Worm (Caenorhabditis elegans) whole organism, late embryonic: Measurements from ENCODE around the gene C07B5.4.

Experiments used
- C38D4.7 ChIP-seq: fragments of 200-800 bp; sonication (Bioruptor generic); optimal IDR thresholded peaks from 2 replicates; lab custom pipeline; 2018; ENCODE audit warnings: mild to moderate bottlenecking, missing genetic modification characterization, moderate library complexity, missing compliant biosample characterization
- F13H6.1 ChIP-seq: sonication (generic microtip); optimal IDR thresholded peaks from 2 replicates; lab custom pipeline; 2016; ENCODE audit warnings: missing genetic modification characterization, missing compliant biosample characterization
- K09A11.1 ChIP-seq: sonication (generic microtip); optimal IDR thresholded peaks from 2 replicates; lab custom pipeline; 2017; ENCODE audit warnings: antibody characterized with exemption, mild to moderate bottlenecking, missing genetic modification characterization, missing compliant biosample characterization; ENCODE audit not compliant: insufficient read depth
- Y22D7AL.16 ChIP-seq: sonication (generic microtip); optimal IDR thresholded peaks from 2 replicates; lab custom pipeline; 2016; ENCODE audit warnings: missing genetic modification characterization, missing compliant biosample characterization
- ahr-1 ChIP-seq: sonication (generic microtip); optimal IDR thresholded peaks from 2 replicates; lab custom pipeline; 2016; ENCODE audit warnings: missing genetic modification characterization, missing compliant biosample characterization
- ama-1 ChIP-seq: fragments of 150-350 bp; optimal IDR thresholded peaks from 2 replicates; lab custom pipeline; 2014
- ceh-14 ChIP-seq: sonication (generic microtip); optimal IDR thresholded peaks from 2 replicates; lab custom pipeline; 2016; ENCODE audit warnings: missing genotype, missing genetic modification characterization, missing compliant biosample characterization
- ceh-18 ChIP-seq: sonication (generic microtip); optimal IDR thresholded peaks from 2 replicates; lab custom pipeline; 2016; ENCODE audit warnings: missing genetic modification characterization, missing compliant biosample characterization
- ceh-2 ChIP-seq: sonication (generic microtip); optimal IDR thresholded peaks from 2 replicates; lab custom pipeline; 2016; ENCODE audit warnings: missing genotype, missing genetic modification characterization, missing compliant biosample characterization
- ceh-22 ChIP-seq: sonication (generic microtip); optimal IDR thresholded peaks from 2 replicates; lab custom pipeline; 2017; ENCODE audit warnings: missing biosample characterization, missing genetic modification characterization
- ceh-24 ChIP-seq: sonication (generic microtip); optimal IDR thresholded peaks from 2 replicates; lab custom pipeline; 2016; ENCODE audit warnings: mild to moderate bottlenecking, missing genetic modification characterization, missing compliant biosample characterization
- ceh-30 ChIP-seq: fragments of 150-350 bp; optimal IDR thresholded peaks from 2 replicates; lab custom pipeline; 2014; ENCODE audit warnings: missing biosample characterization, missing genetic modification characterization
- ceh-31 ChIP-seq: sonication (generic microtip); optimal IDR thresholded peaks from 2 replicates; lab custom pipeline; 2016; ENCODE audit warnings: missing genetic modification characterization, missing compliant biosample characterization
- ceh-9 ChIP-seq: sonication (generic microtip); optimal IDR thresholded peaks from 2 replicates; lab custom pipeline; 2016; ENCODE audit warnings: mild to moderate bottlenecking, missing genetic modification characterization, inconsistent platforms, missing compliant biosample characterization
- che-1 ChIP-seq: sonication (generic microtip); optimal IDR thresholded peaks from 2 replicates; lab custom pipeline; 2016; ENCODE audit warnings: mild to moderate bottlenecking, missing genetic modification characterization, missing compliant biosample characterization
- dmd-4 ChIP-seq: sonication (generic microtip); optimal IDR thresholded peaks from 2 replicates; lab custom pipeline; 2016; ENCODE audit warnings: borderline replicate concordance, missing genetic modification characterization, missing compliant biosample characterization
- elt-4 ChIP-seq: sonication (generic microtip); optimal IDR thresholded peaks from 2 replicates; lab custom pipeline; 2016; ENCODE audit warnings: missing genetic modification characterization, missing compliant biosample characterization
- ets-4 ChIP-seq: sonication (generic microtip); optimal IDR thresholded peaks from 2 replicates; lab custom pipeline; 2016; ENCODE audit warnings: missing genetic modification characterization, missing compliant biosample characterization
- fax-1 ChIP-seq: sonication (generic microtip); optimal IDR thresholded peaks from 2 replicates; lab custom pipeline; 2016; ENCODE audit warnings: missing genotype, missing genetic modification characterization, missing compliant biosample characterization
- hlh-30 ChIP-seq: sonication (generic microtip); optimal IDR thresholded peaks from 2 replicates; lab custom pipeline; 2017; ENCODE audit warnings: antibody characterized with exemption, missing genetic modification characterization, missing compliant biosample characterization; ENCODE audit not compliant: insufficient read depth
- hlh-6 ChIP-seq: sonication (generic microtip); optimal IDR thresholded peaks from 2 replicates; lab custom pipeline; 2016; ENCODE audit warnings: missing genotype, missing genetic modification characterization, missing compliant biosample characterization
- lin-11 ChIP-seq: fragments of 200-800 bp; sonication (Bioruptor generic); optimal IDR thresholded peaks from 2 replicates; lab custom pipeline; 2018; ENCODE audit warnings: mild to moderate bottlenecking, missing genetic modification characterization, missing compliant biosample characterization
- madf-2 ChIP-seq: sonication (generic microtip); optimal IDR thresholded peaks from 2 replicates; lab custom pipeline; 2017; ENCODE audit warnings: missing genetic modification characterization, missing compliant biosample characterization
- mec-3 ChIP-seq: sonication (generic microtip); optimal IDR thresholded peaks from 2 replicates; lab custom pipeline; 2016; ENCODE audit warnings: borderline replicate concordance, missing genetic modification characterization, missing compliant biosample characterization
- nfya-1 ChIP-seq: sonication (generic microtip); optimal IDR thresholded peaks from 2 replicates; lab custom pipeline; 2017; ENCODE audit warnings: missing genetic modification characterization, mild to moderate bottlenecking, missing compliant biosample characterization, antibody characterized with exemption, moderate library complexity
- nhr-11 ChIP-seq: fragments of 150-350 bp; optimal IDR thresholded peaks from 2 replicates; lab custom pipeline; 2014; ENCODE audit warnings: missing biosample characterization, missing genetic modification characterization
- pha-2 ChIP-seq: sonication (generic microtip); optimal IDR thresholded peaks from 2 replicates; lab custom pipeline; 2017; ENCODE audit warnings: mild to moderate bottlenecking, missing genetic modification characterization, missing compliant biosample characterization
- pha-4 ChIP-seq: fragments of 150-350 bp; optimal IDR thresholded peaks from 2 replicates; lab custom pipeline; 2018; ENCODE audit warnings: missing biosample characterization, missing genetic modification reagents, missing genetic modification characterization
- pros-1 ChIP-seq: fragments of 150-350 bp; optimal IDR thresholded peaks from 2 replicates; lab custom pipeline; 2014; ENCODE audit warnings: missing biosample characterization, missing genetic modification reagents, missing genetic modification characterization
- ref-2 ChIP-seq: sonication (generic microtip); optimal IDR thresholded peaks from 2 replicates; lab custom pipeline; 2016; ENCODE audit warnings: missing genetic modification characterization, missing compliant biosample characterization
- rnt-1 ChIP-seq: sonication (generic microtip); optimal IDR thresholded peaks from 2 replicates; lab custom pipeline; 2016; ENCODE audit warnings: missing genetic modification characterization, missing compliant biosample characterization
- sdc-2 ChIP-seq: sonication (generic microtip); optimal IDR thresholded peaks from 2 replicates; lab custom pipeline; 2016; ENCODE audit warnings: missing genotype, missing genetic modification characterization, missing compliant biosample characterization
- sox-2 ChIP-seq: fragments of 200-800 bp; sonication (Bioruptor generic); IDR thresholded peaks from 2 replicates; pipeline ENCODE4 v1.3.6; 2022; ENCODE audit warnings: missing genetic modification reagents, missing genetic modification characterization, missing compliant biosample characterization
- sox-4 ChIP-seq: sonication (generic microtip); optimal IDR thresholded peaks from 2 replicates; lab custom pipeline; 2017; ENCODE audit warnings: mild to moderate bottlenecking, missing genetic modification characterization, inconsistent platforms, missing compliant biosample characterization
- syd-9 ChIP-seq: sonication (generic microtip); optimal IDR thresholded peaks from 2 replicates; lab custom pipeline; 2016; ENCODE audit warnings: mild to moderate bottlenecking, missing genetic modification characterization, moderate library complexity, missing compliant biosample characterization
- tbx-2 ChIP-seq: sonication (generic microtip); optimal IDR thresholded peaks from 2 replicates; lab custom pipeline; 2016; ENCODE audit warnings: missing genetic modification characterization, missing compliant biosample characterization
- unc-3 ChIP-seq, 2 experiments: fragments of 200-800 bp in 1 of 2; sonication (Bioruptor generic) in 1 of 2; sonication (generic microtip) in 1 of 2; conservative IDR thresholded peaks in 1 of 2; optimal IDR thresholded peaks in 1 of 2; 2 replicates each; pipeline versions ENCODE4 v1.3.6 to Lab custom; 2016 to 2022; ENCODE audit warnings: missing compliant biosample characterization in 2 of 2, missing genetic modification characterization in 2 of 2, missing genetic modification reagents in 1 of 2
- unc-42 ChIP-seq: sonication (generic microtip); optimal IDR thresholded peaks from 2 replicates; lab custom pipeline; 2016; ENCODE audit warnings: missing genotype, missing genetic modification characterization, missing compliant biosample characterization
- unc-55 ChIP-seq: sonication (generic microtip); optimal IDR thresholded peaks from 2 replicates; lab custom pipeline; 2017; ENCODE audit warnings: missing biosample characterization, missing genetic modification reagents, missing genetic modification characterization
- unc-86 ChIP-seq: sonication (generic microtip); optimal IDR thresholded peaks from 2 replicates; lab custom pipeline; 2016; ENCODE audit warnings: missing genetic modification characterization, missing compliant biosample characterization
- zip-5 ChIP-seq: sonication (generic microtip); optimal IDR thresholded peaks from 2 replicates; lab custom pipeline; 2016; ENCODE audit warnings: missing genetic modification characterization, missing compliant biosample characterization

The C07B5.4 gene

DNA sequence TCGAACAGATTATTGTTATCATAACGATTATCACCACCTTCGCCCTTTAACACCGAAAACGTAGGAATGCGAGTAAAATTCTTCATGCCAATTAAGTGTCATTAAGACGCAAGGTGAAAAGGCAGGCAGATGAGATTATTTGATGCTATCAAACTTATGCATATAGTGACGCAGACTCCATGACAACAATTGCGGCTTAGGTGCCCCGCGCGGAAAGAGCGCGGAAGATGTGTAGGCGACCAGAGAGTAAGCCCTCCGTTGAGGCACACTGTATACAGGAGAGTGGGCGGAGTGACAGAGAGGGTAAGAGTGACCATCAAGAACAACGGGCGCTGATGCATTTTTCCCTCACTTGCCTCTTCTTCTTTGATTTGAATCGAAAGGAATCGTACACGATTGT, 34.8 kb upstream of the C07B5.4 start:
- TF ChIP-seq tbx-2, result peak; percentile 1
- no peak for TF ChIP-seq unc-55 (GFP tag; lab: Kevin White, UChicago)
- TF ChIP-seq nhr-11 (tag; lab: Kevin White, UChicago), result no peak
- TF ChIP-seq pros-1, result no peak
- TF ChIP-seq unc-42, result no peak
- no peak for TF ChIP-seq pha-4 (tag; lab: Kevin White, UChicago)
- no peak for TF ChIP-seq zip-5
- TF ChIP-seq ceh-31, result no peak
- TF ChIP-seq elt-4 (tag; lab: Kevin White, UChicago), result no peak
- no peak for TF ChIP-seq hlh-30
- TF ChIP-seq lin-11 (tag; lab: Kevin White, UChicago), result no peak
- no peak for TF ChIP-seq sdc-2
- no peak for TF ChIP-seq ceh-30 (tag; lab: Kevin White, UChicago)
- no peak for TF ChIP-seq unc-3 (GFP tag; conservative IDR thresholded peaks at IDR 0.05; lab: Robert Waterston, UW)
- TF ChIP-seq unc-3 (tag; optimal IDR thresholded peaks at IDR 0.05; lab: Kevin White, UChicago), result no peak
- TF ChIP-seq fax-1, result no peak
- TF ChIP-seq hlh-6 (tag; lab: Kevin White, UChicago), result peak; percentile 49
- no peak for TF ChIP-seq ceh-22 (tag; lab: Kevin White, UChicago)
- no peak for TF ChIP-seq unc-86 (tag; lab: Kevin White, UChicago)
- no peak for TF ChIP-seq sox-2 (GFP tag; lab: Robert Waterston, UW)
- no peak for TF ChIP-seq ceh-9
- TF ChIP-seq rnt-1, result peak; percentile 24
- TF ChIP-seq pha-2 (tag; lab: Kevin White, UChicago), result peak; percentile 46
- TF ChIP-seq syd-9 (tag; lab: Kevin White, UChicago), result no peak
- TF ChIP-seq C38D4.7 (GFP tag; lab: Kevin White, UChicago), result no peak
- TF ChIP-seq nfya-1 (tag; lab: Kevin White, UChicago), result no peak

DNA sequence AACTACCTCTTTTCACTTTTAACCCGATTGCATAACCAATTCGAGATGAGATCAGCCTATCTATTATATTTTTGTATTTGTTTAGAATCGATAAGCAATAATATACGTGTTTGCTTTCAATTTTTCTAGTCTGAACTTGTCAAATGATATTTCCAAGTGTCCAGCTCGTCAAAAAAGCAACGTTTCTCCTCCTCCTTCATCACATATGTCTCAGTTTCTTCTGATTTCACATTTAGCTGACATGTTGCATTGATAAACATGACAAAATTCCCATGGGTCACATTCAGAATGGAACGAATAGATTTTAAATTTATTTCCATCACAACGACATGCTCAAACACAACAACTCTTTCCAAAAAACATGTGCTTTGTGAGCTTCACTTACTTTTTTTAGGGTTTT, 30.1 kb upstream of the C07B5.4 start:
- TF ChIP-seq ceh-14 (tag; lab: Kevin White, UChicago), result no peak
- TF ChIP-seq ceh-30 (tag; lab: Kevin White, UChicago), result no peak
- TF ChIP-seq ama-1 (lab: Kevin White, UChicago), result no peak
- TF ChIP-seq ets-4, result no peak
- no peak for TF ChIP-seq pha-2 (tag; lab: Kevin White, UChicago)
- no peak for TF ChIP-seq ceh-18 (tag; lab: Kevin White, UChicago)
- no peak for TF ChIP-seq sox-2 (GFP tag; lab: Robert Waterston, UW)
- no peak for TF ChIP-seq che-1 (tag; lab: Kevin White, UChicago)
- TF ChIP-seq lin-11 (tag; lab: Kevin White, UChicago), result no peak
- no peak for TF ChIP-seq unc-55 (GFP tag; lab: Kevin White, UChicago)
- no peak for TF ChIP-seq Y22D7AL.16
- TF ChIP-seq mec-3, result no peak
- TF ChIP-seq dmd-4 (tag; lab: Kevin White, UChicago), result no peak
- TF ChIP-seq unc-42, result no peak
- no peak for TF ChIP-seq sox-4

DNA sequence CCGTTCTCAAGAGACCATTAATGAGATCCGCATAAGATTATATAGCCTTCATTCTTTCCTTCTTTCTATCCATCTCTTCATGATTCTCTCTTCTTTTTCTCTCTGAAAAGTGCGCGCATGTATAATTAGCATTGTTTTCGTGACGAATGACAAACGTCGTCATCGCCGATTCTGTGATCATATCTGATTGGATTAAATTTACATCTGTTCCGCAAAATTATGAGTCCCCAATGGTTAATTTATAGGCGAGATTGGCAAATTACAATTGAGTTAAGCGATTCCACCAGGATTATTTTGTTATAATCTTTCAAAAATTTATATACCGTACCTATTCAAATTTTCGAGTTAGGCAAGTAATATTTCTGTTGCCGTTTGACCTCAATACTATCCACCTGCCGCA, 25.2 kb upstream of the C07B5.4 start:
- TF ChIP-seq ceh-2 (tag; lab: Kevin White, UChicago) (no peak), unc-42 (peak; percentile 57)

DNA sequence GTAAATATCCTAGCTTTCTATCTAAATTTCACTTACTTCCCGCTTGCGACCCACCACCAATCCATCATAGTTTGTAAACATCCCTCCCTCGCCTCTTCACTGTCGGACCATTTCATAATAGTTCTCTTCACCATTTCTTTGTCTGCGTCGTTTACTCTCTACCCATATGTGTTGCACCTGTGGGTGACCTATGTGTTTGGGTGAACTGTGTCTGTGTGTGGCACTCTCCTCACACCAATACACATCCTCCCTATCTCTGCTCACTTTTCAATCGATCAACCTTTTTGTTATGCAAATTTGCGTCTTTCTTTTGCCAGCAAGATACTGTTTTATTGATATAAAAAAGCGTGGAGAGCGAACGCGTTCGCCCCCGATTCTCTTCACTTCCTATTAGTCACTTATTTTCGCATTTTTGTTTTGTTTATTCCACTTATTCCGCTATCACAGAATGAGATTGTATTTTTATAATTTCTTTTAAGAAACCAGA, 24.5 kb upstream of the C07B5.4 start:
- no peak for TF ChIP-seq zip-5
- TF ChIP-seq pha-2 (tag; lab: Kevin White, UChicago), result no peak
- peak; percentile 8 for TF ChIP-seq tbx-2
- TF ChIP-seq elt-4 (tag; lab: Kevin White, UChicago), result no peak
- TF ChIP-seq ceh-31, result peak; percentile 13
- TF ChIP-seq C38D4.7 (GFP tag; lab: Kevin White, UChicago), result no peak
- TF ChIP-seq ceh-24 (tag; lab: Kevin White, UChicago), result no peak
- no peak for TF ChIP-seq ahr-1
- no peak for TF ChIP-seq F13H6.1
- no peak for TF ChIP-seq K09A11.1
- peak; percentile 1 for TF ChIP-seq ref-2
- no peak for TF ChIP-seq sox-4
- TF ChIP-seq madf-2 (tag; lab: Kevin White, UChicago), result no peak
- no peak for TF ChIP-seq ceh-22 (tag; lab: Kevin White, UChicago)
- TF ChIP-seq lin-11 (tag; lab: Kevin White, UChicago), result no peak
